Worm (Caenorhabditis elegans) whole organism, mixed stage, embryonic: ENCODE data around the gene acox-1.5.

ENCODE experiments used
- lin-13 ChIP-seq: fragments of 150-350 bp; optimal IDR thresholded peaks from 2 replicates; lab custom pipeline; 2014; ENCODE audit warnings: missing biosample characterization, missing genetic modification characterization
- sptf-1 ChIP-seq: sonication (generic microtip); optimal IDR thresholded peaks from 2 replicates; lab custom pipeline; 2017; ENCODE audit warnings: mild to moderate bottlenecking, missing genetic modification characterization, moderate library complexity, missing compliant biosample characterization
- unc-39 ChIP-seq: fragments of 150-350 bp; optimal IDR thresholded peaks from 2 replicates; lab custom pipeline; 2014; ENCODE audit warnings: missing biosample characterization, missing genetic modification characterization

ce11 chrIII:9614211-9614610 is 22.2 kb upstream of the acox-1.5 start, which contains the start of the genes pri-1 and F58A4.6:
- TF ChIP-seq lin-13 (tag; lab: Kevin White, UChicago) (no peak), sptf-1 (tag; lab: Kevin White, UChicago) (no peak), unc-39 (tag; lab: Kevin White, UChicago) (no peak)
